Worm (Caenorhabditis elegans) whole organism, young adult: Measurements from ENCODE around the gene zip-8.

ENCODE experiments used
- B0019.2 ChIP-seq: fragments of 200-800 bp; sonication (Bioruptor generic); conservative IDR thresholded peaks from 2 replicates; pipeline ENCODE4 v1.3.6; 2022; ENCODE audit warnings: missing genetic modification reagents, missing genetic modification characterization, missing compliant biosample characterization
- B0035.1 ChIP-seq: sonication (generic microtip); optimal IDR thresholded peaks from 2 replicates; lab custom pipeline; 2016; ENCODE audit warnings: missing genetic modification characterization, mild to moderate bottlenecking, missing compliant biosample characterization, missing genotype, missing genetic modification reagents
- B0336.3 ChIP-seq: fragments of 200-800 bp; sonication (Bioruptor generic); IDR thresholded peaks from 2 replicates; pipeline ENCODE4 v1.3.6; 2022; ENCODE audit warnings: missing genetic modification characterization, missing compliant biosample characterization
- F22D6.2 ChIP-seq: sonication (generic microtip); optimal IDR thresholded peaks from 2 replicates; lab custom pipeline; 2016; ENCODE audit warnings: mild to moderate bottlenecking, missing genetic modification characterization, missing compliant biosample characterization
- F57A8.1 ChIP-seq: fragments of 200-800 bp; sonication (Bioruptor generic); optimal IDR thresholded peaks from 2 replicates; lab custom pipeline; 2018; ENCODE audit warnings: mild to moderate bottlenecking, missing genetic modification characterization, moderate library complexity, missing compliant biosample characterization
- F57C9.4 ChIP-seq: sonication (generic microtip); optimal IDR thresholded peaks from 2 replicates; lab custom pipeline; 2017; ENCODE audit warnings: mild to moderate bottlenecking, missing genetic modification characterization, missing compliant biosample characterization
- K11D2.4 ChIP-seq: fragments of 200-800 bp; sonication (Bioruptor generic); IDR thresholded peaks from 2 replicates; pipeline ENCODE4 v1.3.6; 2022; ENCODE audit warnings: missing genetic modification reagents, missing genetic modification characterization, missing compliant biosample characterization
- Y53G8AR.9 ChIP-seq: fragments of 200-800 bp; sonication (Bioruptor generic); conservative IDR thresholded peaks from 2 replicates; pipeline ENCODE4 v1.3.6; 2022; ENCODE audit warnings: missing genetic modification reagents, missing genetic modification characterization, missing compliant biosample characterization
- attf-3 ChIP-seq: fragments of 200-800 bp; sonication (Bioruptor generic); conservative IDR thresholded peaks from 2 replicates; pipeline ENCODE4 v1.3.6; 2022; ENCODE audit warnings: missing genetic modification reagents, missing genetic modification characterization, missing compliant biosample characterization
- attf-5 ChIP-seq: fragments of 200-800 bp; sonication (Bioruptor generic); optimal IDR thresholded peaks from 2 replicates; lab custom pipeline; 2018; ENCODE audit warnings: mild to moderate bottlenecking, missing genetic modification characterization, missing compliant biosample characterization
- attf-6 ChIP-seq: fragments of 200-800 bp; sonication (Bioruptor generic); IDR thresholded peaks from 2 replicates; pipeline ENCODE4 v1.3.6; 2022; ENCODE audit warnings: missing genetic modification reagents, missing genetic modification characterization, missing compliant biosample characterization
- cebp-1 ChIP-seq, 2 experiments: fragments of 200-800 bp in 1 of 2; sonication (Bioruptor generic) in 1 of 2; sonication (generic microtip) in 1 of 2; IDR thresholded peaks in 1 of 2; optimal IDR thresholded peaks in 1 of 2; 2 replicates each; pipeline versions ENCODE4 v1.3.6 to Lab custom; 2017 to 2022; ENCODE audit warnings: missing compliant biosample characterization in 2 of 2, missing genetic modification characterization in 2 of 2, mild to moderate bottlenecking in 1 of 2, missing genetic modification reagents in 1 of 2, moderate library complexity in 1 of 2
- ceh-27 ChIP-seq: fragments of 200-800 bp; sonication (Bioruptor generic); optimal IDR thresholded peaks from 2 replicates; lab custom pipeline; 2018; ENCODE audit warnings: mild to moderate bottlenecking, missing genetic modification characterization, moderate library complexity, missing compliant biosample characterization
- ceh-40 ChIP-seq: fragments of 200-800 bp; sonication (Bioruptor generic); IDR thresholded peaks from 2 replicates; pipeline ENCODE4 v1.3.6; 2022; ENCODE audit warnings: missing genetic modification characterization, missing compliant biosample characterization
- egrh-3 ChIP-seq: fragments of 200-800 bp; sonication (Bioruptor generic); IDR thresholded peaks from 2 replicates; pipeline ENCODE4 v1.3.6; 2022; ENCODE audit warnings: missing genetic modification reagents, missing genetic modification characterization, missing compliant biosample characterization
- ekl-4 ChIP-seq: fragments of 200-800 bp; sonication (Bioruptor generic); IDR thresholded peaks from 2 replicates; pipeline ENCODE4 v1.3.6; 2022; ENCODE audit warnings: missing genetic modification reagents, missing genetic modification characterization, missing compliant biosample characterization
- ets-4 ChIP-seq: fragments of 200-800 bp; sonication (Bioruptor generic); optimal IDR thresholded peaks from 2 replicates; lab custom pipeline; 2018; ENCODE audit warnings: mild to moderate bottlenecking, missing genetic modification characterization, missing compliant biosample characterization
- fkh-3 ChIP-seq: sonication (generic microtip); optimal IDR thresholded peaks from 2 replicates; lab custom pipeline; 2016; ENCODE audit warnings: mild to moderate bottlenecking, missing genetic modification characterization, missing compliant biosample characterization
- hlh-26 ChIP-seq: fragments of 200-800 bp; sonication (Bioruptor generic); conservative IDR thresholded peaks from 2 replicates; pipeline ENCODE4 v1.3.6; 2022; ENCODE audit warnings: missing genetic modification reagents, missing genetic modification characterization, missing compliant biosample characterization
- hmg-20 ChIP-seq: fragments of 200-800 bp; sonication (Bioruptor generic); IDR thresholded peaks from 2 replicates; pipeline ENCODE4 v1.3.6; 2022; ENCODE audit warnings: missing genetic modification reagents, missing genetic modification characterization, missing compliant biosample characterization
- lag-1 ChIP-seq: fragments of 200-800 bp; sonication (Bioruptor generic); IDR thresholded peaks from 2 replicates; pipeline ENCODE4 v1.3.6; 2022; ENCODE audit warnings: missing genetic modification reagents, missing genetic modification characterization, missing compliant biosample characterization
- lin-35 ChIP-seq, 3 experiments: fragments of 150-350 bp in 2 of 3; sonication (generic microtip) in 1 of 3; optimal IDR thresholded peaks; 2 replicates each; lab custom pipeline; 2014 to 2018; ENCODE audit warnings: missing biosample characterization in 3 of 3, missing genetic modification characterization in 3 of 3, missing genetic modification reagents in 3 of 3
- lin-40 ChIP-seq: sonication (generic microtip); optimal IDR thresholded peaks from 2 replicates; lab custom pipeline; 2016; ENCODE audit warnings: missing genetic modification characterization, mild to moderate bottlenecking, missing compliant biosample characterization, missing genotype, missing genetic modification reagents
- lin-54 ChIP-seq: fragments of 200-800 bp; sonication (Bioruptor generic); optimal IDR thresholded peaks from 2 replicates; lab custom pipeline; 2018; ENCODE audit warnings: mild to moderate bottlenecking, missing genetic modification characterization, missing compliant biosample characterization
- madf-10 ChIP-seq: sonication (generic microtip); optimal IDR thresholded peaks from 2 replicates; lab custom pipeline; 2016; ENCODE audit warnings: mild to moderate bottlenecking, missing genetic modification characterization, missing compliant biosample characterization
- madf-3 ChIP-seq: fragments of 200-800 bp; sonication (Bioruptor generic); IDR thresholded peaks from 2 replicates; pipeline ENCODE4 v1.3.6; 2022; ENCODE audit warnings: missing genetic modification reagents, missing genetic modification characterization, missing compliant biosample characterization
- madf-8 ChIP-seq: fragments of 200-800 bp; sonication (Bioruptor generic); conservative IDR thresholded peaks from 2 replicates; pipeline ENCODE4 v1.3.6; 2022; ENCODE audit warnings: missing genetic modification reagents, missing genetic modification characterization, missing compliant biosample characterization
- mcd-1 ChIP-seq: fragments of 200-800 bp; sonication (Bioruptor generic); IDR thresholded peaks from 2 replicates; pipeline ENCODE4 v1.3.6; 2022; ENCODE audit warnings: missing genetic modification reagents, missing genetic modification characterization, missing compliant biosample characterization
- nhr-120 ChIP-seq: fragments of 200-800 bp; sonication (Bioruptor generic); IDR thresholded peaks from 2 replicates; pipeline ENCODE4 v1.3.6; 2022; ENCODE audit warnings: missing genetic modification characterization, missing compliant biosample characterization
- nhr-179 ChIP-seq: sonication (generic microtip); optimal IDR thresholded peaks from 2 replicates; lab custom pipeline; 2016; ENCODE audit warnings: mild to moderate bottlenecking, missing genetic modification characterization, missing compliant biosample characterization
- nhr-27 ChIP-seq: fragments of 200-800 bp; sonication (Bioruptor generic); optimal IDR thresholded peaks from 2 replicates; lab custom pipeline; 2018; ENCODE audit warnings: mild to moderate bottlenecking, missing genetic modification characterization, moderate library complexity, missing compliant biosample characterization
- pbrm-1 ChIP-seq: fragments of 200-800 bp; sonication (Bioruptor generic); IDR thresholded peaks from 2 replicates; pipeline ENCODE4 v1.3.6; 2022; ENCODE audit warnings: missing genetic modification reagents, missing genetic modification characterization, missing compliant biosample characterization
- repo-1 ChIP-seq: sonication (generic microtip); optimal IDR thresholded peaks from 2 replicates; lab custom pipeline; 2017; ENCODE audit warnings: mild to moderate bottlenecking, missing genetic modification characterization, missing compliant biosample characterization
- rpc-1 ChIP-seq, 2 experiments: fragments of 150-350 bp in 1 of 2; sonication (generic microtip) in 1 of 2; optimal IDR thresholded peaks; 2 replicates each; lab custom pipeline; 2014 to 2018; ENCODE audit warnings: missing biosample characterization in 1 of 2, missing genetic modification characterization in 1 of 2, missing genetic modification reagents in 1 of 2, missing genotype in 1 of 2
- snpc-1.3 ChIP-seq: sonication (generic microtip); optimal IDR thresholded peaks from 2 replicates; lab custom pipeline; 2017; ENCODE audit warnings: missing genetic modification characterization, mild to moderate bottlenecking, missing compliant biosample characterization, antibody characterized with exemption, moderate library complexity, missing genotype, missing genetic modification reagents; ENCODE audit not compliant: insufficient read depth
- snpc-3.4 ChIP-seq: sonication (generic microtip); optimal IDR thresholded peaks from 2 replicates; lab custom pipeline; 2017; ENCODE audit warnings: missing genetic modification characterization, mild to moderate bottlenecking, missing compliant biosample characterization, antibody characterized with exemption, moderate library complexity, missing genotype, missing genetic modification reagents
- sptf-2 ChIP-seq: fragments of 200-800 bp; sonication (Bioruptor generic); optimal IDR thresholded peaks from 2 replicates; lab custom pipeline; 2018; ENCODE audit warnings: mild to moderate bottlenecking, missing genetic modification characterization, missing compliant biosample characterization
- tbx-9 ChIP-seq: sonication (generic microtip); optimal IDR thresholded peaks from 2 replicates; lab custom pipeline; 2016; ENCODE audit warnings: borderline replicate concordance, missing genetic modification characterization, inconsistent platforms, missing compliant biosample characterization
- zfh-2 ChIP-seq: fragments of 200-800 bp; sonication (Bioruptor generic); conservative IDR thresholded peaks from 2 replicates; pipeline ENCODE4 v1.3.6; 2022; ENCODE audit warnings: missing genetic modification reagents, missing genetic modification characterization, missing compliant biosample characterization
- ztf-18 ChIP-seq: sonication (generic microtip); optimal IDR thresholded peaks from 2 replicates; lab custom pipeline; 2016; ENCODE audit warnings: missing genotype, mild to moderate bottlenecking, missing genetic modification characterization, missing compliant biosample characterization
- ztf-22 ChIP-seq: fragments of 200-800 bp; sonication (Bioruptor generic); optimal IDR thresholded peaks from 2 replicates; lab custom pipeline; 2018; ENCODE audit warnings: mild to moderate bottlenecking, missing genetic modification characterization, moderate library complexity, missing compliant biosample characterization
- ztf-26 ChIP-seq: sonication (generic microtip); optimal IDR thresholded peaks from 2 replicates; lab custom pipeline; 2017; ENCODE audit warnings: missing genetic modification characterization, missing compliant biosample characterization
- ztf-6 ChIP-seq: fragments of 200-800 bp; sonication (Bioruptor generic); IDR thresholded peaks from 2 replicates; pipeline ENCODE4 v1.3.6; 2022; ENCODE audit warnings: missing genetic modification reagents, missing genetic modification characterization, missing compliant biosample characterization

The zip-8 gene

ce11 chrIII:6478256-6479004 lies at the start of gene zip-8:
zip-8 (plus strand) TSS chrIII:6478955.
- TF ChIP-seq attf-5 (no peak), ets-4 (GFP tag; lab: Kevin White, UChicago) (no peak), lin-40 (tag; lab: Kevin White, UChicago) (no peak), snpc-1.3 (no peak), tbx-9 (tag; lab: Kevin White, UChicago) (no peak), F22D6.2 (tag; lab: Kevin White, UChicago) (no peak), F57A8.1 (GFP tag; lab: Kevin White, UChicago) (no peak), K11D2.4 (GFP tag; lab: Robert Waterston, UW) (no peak), lag-1 (GFP tag; lab: Robert Waterston, UW) (no peak), madf-3 (no peak), Y53G8AR.9 (GFP tag; lab: Robert Waterston, UW) (no peak), ceh-27 (no peak), ztf-22 (GFP tag; lab: Kevin White, UChicago) (no peak)

- TF ChIP-seq F57C9.4 (no peak), lin-54 (GFP tag; lab: Kevin White, UChicago) (no peak), snpc-3.4 (no peak), lin-35 (GFP tag; optimal IDR thresholded peaks at IDR 0.05; lab: Kevin White, UChicago) (no peak), B0019.2 (GFP tag; lab: Robert Waterston, UW) (no peak), nhr-179 (tag; lab: Kevin White, UChicago) (no peak), nhr-120 (GFP tag; lab: Robert Waterston, UW) (no peak), sptf-2 (no peak), ztf-26 (no peak)
Observed at ce11 chrIII:6430834-6431233, 47.9 kb upstream of the zip-8 start, which contains the start of gene popl-1. popl-1 (minus strand) TSS chrIII:6430934.

- TF ChIP-seq B0019.2 (GFP tag; lab: Robert Waterston, UW) (0 out of 2 replicates have a peak, but pooled peaks have one; percentile 39), sptf-2 (no peak), fkh-3 (tag; lab: Kevin White, UChicago) (no peak), madf-10 (tag; lab: Kevin White, UChicago) (no peak), attf-3 (GFP tag; lab: Robert Waterston, UW) (no peak), hmg-20 (no peak), ceh-40 (no peak), madf-3 (no peak), B0336.3 (GFP tag; lab: Robert Waterston, UW) (no peak), ztf-6 (no peak), B0035.1 (tag; lab: Kevin White, UChicago) (no peak), tbx-9 (tag; lab: Kevin White, UChicago) (no peak), lag-1 (GFP tag; lab: Robert Waterston, UW) (no peak), repo-1 (tag; lab: Kevin White, UChicago) (no peak), cebp-1 (GFP tag; IDR thresholded peaks at IDR 0.05; lab: Robert Waterston, UW) (no peak), cebp-1 (tag; optimal IDR thresholded peaks at IDR 0.05; lab: Kevin White, UChicago) (peak; percentile 48), zfh-2 (no peak), mcd-1 (peak; percentile 82), attf-6 (GFP tag; lab: Robert Waterston, UW) (no peak), nhr-179 (tag; lab: Kevin White, UChicago) (no peak), nhr-27 (tag; lab: Kevin White, UChicago) (no peak), rpc-1 (optimal IDR thresholded peaks at IDR 0.05; lab: Kevin White, UChicago) (no peak), rpc-1 (tag; optimal IDR thresholded peaks at IDR 0.05; lab: Kevin White, UChicago) (no peak), hlh-26 (GFP tag; lab: Robert Waterston, UW) (no peak), egrh-3 (GFP tag; lab: Robert Waterston, UW) (no peak), ztf-18 (tag; lab: Kevin White, UChicago) (peak; percentile 55), pbrm-1 (GFP tag; lab: Robert Waterston, UW) (no peak), madf-8 (GFP tag; lab: Robert Waterston, UW) (no peak), ekl-4 (GFP tag; lab: Robert Waterston, UW) (no peak)
Observed at ce11 chrIII:6431766-6432228, 47.0 kb upstream of the zip-8 start, which contains the start of the genes mrps-17 and txdc-9. mrps-17 (minus strand) TSS chrIII:6431798. txdc-9 (plus strand) TSS chrIII:6432178.
